Worm (Caenorhabditis elegans) whole organism, L2 larva: ENCODE measurements around the gene hpo-6.

Source experiments
- ama-1 ChIP-seq: fragments of 150-350 bp; optimal IDR thresholded peaks from 2 replicates; lab custom pipeline; 2018; ENCODE audit warnings: inconsistent platforms
- ceh-82 ChIP-seq: fragments of 150-350 bp; optimal IDR thresholded peaks from 2 replicates; lab custom pipeline; 2014; ENCODE audit warnings: missing biosample characterization, missing genetic modification characterization
- dmd-4 ChIP-seq: sonication (generic microtip); optimal IDR thresholded peaks from 2 replicates; lab custom pipeline; 2017; ENCODE audit warnings: missing biosample characterization, missing genetic modification characterization
- gmeb-1 ChIP-seq: fragments of 150-350 bp; optimal IDR thresholded peaks from 2 replicates; lab custom pipeline; 2014; ENCODE audit warnings: missing biosample characterization, missing genetic modification characterization
- mab-5 ChIP-seq: fragments of 150-350 bp; optimal IDR thresholded peaks from 2 replicates; lab custom pipeline; 2014; ENCODE audit warnings: missing biosample characterization, missing genetic modification characterization
- nhr-11 ChIP-seq: fragments of 150-350 bp; optimal IDR thresholded peaks from 2 replicates; lab custom pipeline; 2014; ENCODE audit warnings: missing biosample characterization, missing genetic modification characterization
- nhr-25 ChIP-seq: fragments of 150-350 bp; sonication (generic microtip); optimal IDR thresholded peaks from 3 replicates; lab custom pipeline; 2014; ENCODE audit warnings: missing biosample characterization, missing genetic modification characterization
- sma-9 ChIP-seq, 2 experiments: fragments of 150-350 bp in 1 of 2; sonication (generic microtip) in 1 of 2; optimal IDR thresholded peaks; 2 replicates each; lab custom pipeline; 2014 to 2016; ENCODE audit warnings: missing genetic modification characterization in 2 of 2, mild to moderate bottlenecking in 1 of 2, missing biosample characterization in 1 of 2, missing compliant biosample characterization in 1 of 2, missing genetic modification reagents in 1 of 2, moderate library complexity in 1 of 2
- unc-39 ChIP-seq: fragments of 150-350 bp; optimal IDR thresholded peaks from 2 replicates; lab custom pipeline; 2014; ENCODE audit warnings: missing biosample characterization, missing genetic modification characterization
- zag-1 ChIP-seq: fragments of 150-350 bp; optimal IDR thresholded peaks from 2 replicates; lab custom pipeline; 2014; ENCODE audit warnings: missing biosample characterization, missing genetic modification characterization
- ztf-11 ChIP-seq: sonication (generic microtip); optimal IDR thresholded peaks from 2 replicates; lab custom pipeline; 2017; ENCODE audit warnings: missing biosample characterization, missing genetic modification characterization

DNA sequence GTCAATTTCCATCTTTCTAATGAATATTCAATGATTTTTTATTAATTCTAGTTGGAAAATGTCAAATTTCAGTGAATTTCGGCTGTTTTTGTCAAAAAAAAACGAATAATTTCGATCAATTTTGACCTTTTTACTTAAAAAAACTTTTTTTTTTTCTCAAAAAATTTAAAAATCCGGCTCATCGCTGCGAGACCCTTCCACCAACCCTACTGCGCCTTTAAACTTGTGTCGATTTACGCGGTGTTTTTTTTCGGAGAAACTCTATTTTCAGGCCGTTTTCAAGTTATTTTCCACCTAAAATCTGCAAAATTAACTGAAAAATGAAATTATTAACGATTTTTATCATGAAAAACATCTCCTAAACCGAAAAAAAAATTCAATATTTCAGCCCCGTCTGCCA, 38.8 kb downstream of the hpo-6 start:
- TF ChIP-seq ama-1 (no peak), gmeb-1 (no peak), unc-39 (tag; lab: Kevin White, UChicago) (no peak), dmd-4 (tag; lab: Kevin White, UChicago) (no peak), ceh-82 (tag; lab: Kevin White, UChicago) (no peak), mab-5 (tag; lab: Kevin White, UChicago) (no peak), nhr-25 (tag; lab: Kevin White, UChicago) (no peak), zag-1 (no peak), sma-9 (GFP tag; optimal IDR thresholded peaks at IDR 0.05; lab: Kevin White, UChicago) (no peak), sma-9 (tag; optimal IDR thresholded peaks at IDR 0.05; lab: Kevin White, UChicago) (no peak), nhr-11 (no peak), ztf-11 (no peak)
